Fruit fly (Drosophila melanogaster): ENCODE results near the gene CG17681.
A peak's percentile ranks its signal among the peaks of the same experiment; 100 is the strongest.

The CG17681 gene

DNA sequence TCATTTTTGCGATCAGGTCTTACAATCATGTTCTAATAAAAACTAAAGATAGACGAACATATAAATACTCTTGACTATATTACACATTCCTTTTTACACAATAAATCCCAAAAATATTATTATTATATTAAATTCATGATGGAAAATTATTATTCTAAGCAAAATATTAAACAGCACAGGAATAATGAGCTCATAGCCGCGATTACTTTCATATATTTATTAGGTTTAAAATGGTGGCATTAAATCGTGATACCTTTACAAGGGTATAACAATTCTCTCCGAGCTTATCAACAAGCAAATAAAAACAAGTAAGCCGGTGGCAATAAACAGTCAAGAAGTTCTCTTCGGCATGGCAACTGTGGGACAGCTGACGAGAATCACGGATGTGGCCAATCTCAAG, at the start of gene CG17681:
Gene CG17681, plus strand, starts transcription at position 56 of the 400 bp plus-strand sequence.
- TF ChIP-seq h (GFP tag; optimal IDR thresholded peaks at IDR 0.05) (no peak), HLH106 (tag; optimal IDR thresholded peaks at IDR 0.05) (peak; percentile 28), woc (GFP tag; optimal IDR thresholded peaks at IDR 0.05) (peak; percentile 5), CrebA (GFP tag; optimal IDR thresholded peaks at IDR 0.05; ENCODE audit: borderline replicate concordance) (no peak), N (GFP tag; optimal IDR thresholded peaks at IDR 0.05) (no peak), psq (GFP tag; optimal IDR thresholded peaks at IDR 0.05) (peak; percentile 0), CG9705 (GFP tag; optimal IDR thresholded peaks at IDR 0.05) (no peak), Dfd (GFP tag; optimal IDR thresholded peaks at IDR 0.05) (no peak), pan (optimal IDR thresholded peaks at IDR 0.05) (no peak), Hr83 (GFP tag; optimal IDR thresholded peaks at IDR 0.05; ENCODE audit: poor library complexity, severe bottlenecking) (no peak), Hnf4 (GFP tag; optimal IDR thresholded peaks at IDR 0.05) (no peak), brk (GFP tag; optimal IDR thresholded peaks at IDR 0.05) (peak; percentile 58), ey (GFP tag; optimal IDR thresholded peaks at IDR 0.05) (no peak), Rel (GFP tag; optimal IDR thresholded peaks at IDR 0.05) (no peak), Rel (tag; optimal IDR thresholded peaks at IDR 0.05) (peak; percentile 31), Jra (GFP tag; optimal IDR thresholded peaks at IDR 0.05) (no peak), Vsx2 (GFP tag; optimal IDR thresholded peaks at IDR 0.05; ENCODE audit: partially characterized antibody) (no peak), Mio (GFP tag; optimal IDR thresholded peaks at IDR 0.05) (no peak), usp (GFP tag; optimal IDR thresholded peaks at IDR 0.05) (no peak), OdsH (GFP tag; optimal IDR thresholded peaks at IDR 0.05) (peak; percentile 45), fru (GFP tag; optimal IDR thresholded peaks at IDR 0.05) (peak; percentile 34), GATAd (GFP tag; optimal IDR thresholded peaks at IDR 0.05) (no peak), rgr (GFP tag; optimal IDR thresholded peaks at IDR 0.05) (peak; percentile 60), dl (GFP tag; optimal IDR thresholded peaks at IDR 0.05; ENCODE audit: insufficient read depth in 1 of 2, partially characterized antibody in 2 of 2) (no peak), br (GFP tag; optimal IDR thresholded peaks at IDR 0.05) (no peak), foxo (GFP tag; optimal IDR thresholded peaks at IDR 0.05) (peak in 1 of 2 experiments; percentile 54), Dif (GFP tag; optimal IDR thresholded peaks at IDR 0.05; ENCODE audit: partially characterized antibody) (no peak), dmrt93B (GFP tag; optimal IDR thresholded peaks at IDR 0.05) (no peak), Myc (optimal IDR thresholded peaks at IDR 0.05) (no peak), CG32264 (GFP tag; optimal IDR thresholded peaks at IDR 0.05) (no peak), Sp1 (GFP tag; optimal IDR thresholded peaks at IDR 0.05) (no peak), sage (GFP tag; optimal IDR thresholded peaks at IDR 0.05) (peak; percentile 17), jim (GFP tag; optimal IDR thresholded peaks at IDR 0.05) (no peak)

DNA sequence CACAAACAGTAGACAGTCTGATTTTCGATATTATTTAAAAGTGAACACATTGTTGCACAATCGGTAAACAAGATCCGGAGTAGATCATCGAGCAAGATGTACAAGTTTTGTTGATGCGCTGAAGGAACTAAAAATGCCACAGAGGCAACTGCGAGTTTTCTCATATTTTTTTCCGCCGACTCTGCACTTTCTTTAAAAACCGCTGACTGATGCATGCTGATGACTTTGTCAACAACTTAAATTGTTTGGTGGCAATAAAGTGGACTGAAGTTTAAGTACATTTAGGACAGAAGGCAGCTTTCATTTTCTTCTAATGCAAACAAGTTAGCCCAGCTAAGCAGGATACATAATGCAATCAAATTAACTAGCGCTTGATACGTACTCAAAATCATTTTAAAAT, 40.5 kb upstream of the CG17681 start:
- TF ChIP-seq CrebA (GFP tag; optimal IDR thresholded peaks at IDR 0.05; ENCODE audit: borderline replicate concordance), result no peak
- TF ChIP-seq foxo (GFP tag; optimal IDR thresholded peaks at IDR 0.05), result no peak
- TF ChIP-seq br (GFP tag; optimal IDR thresholded peaks at IDR 0.05), result no peak
- TF ChIP-seq HLH106 (tag; optimal IDR thresholded peaks at IDR 0.05), result no peak
- TF ChIP-seq usp (GFP tag; optimal IDR thresholded peaks at IDR 0.05), result no peak
- no peak for TF ChIP-seq Jra (GFP tag; optimal IDR thresholded peaks at IDR 0.05)
- TF ChIP-seq Hnf4 (GFP tag; optimal IDR thresholded peaks at IDR 0.05), result no peak
- TF ChIP-seq ey (GFP tag; optimal IDR thresholded peaks at IDR 0.05), result no peak
- no peak for TF ChIP-seq CG32264 (GFP tag; optimal IDR thresholded peaks at IDR 0.05)
- TF ChIP-seq tai (GFP tag; optimal IDR thresholded peaks at IDR 0.05), result no peak
- no peak for TF ChIP-seq Vsx2 (GFP tag; optimal IDR thresholded peaks at IDR 0.05; ENCODE audit: partially characterized antibody)
- no peak for TF ChIP-seq psq (GFP tag; optimal IDR thresholded peaks at IDR 0.05)
- TF ChIP-seq jim (GFP tag; optimal IDR thresholded peaks at IDR 0.05), result no peak
- no peak for TF ChIP-seq Dfd (GFP tag; optimal IDR thresholded peaks at IDR 0.05)
- no peak for TF ChIP-seq Dif (GFP tag; optimal IDR thresholded peaks at IDR 0.05; ENCODE audit: partially characterized antibody)
- TF ChIP-seq Sp1 (GFP tag; optimal IDR thresholded peaks at IDR 0.05), result no peak
- no peak for TF ChIP-seq h (GFP tag; optimal IDR thresholded peaks at IDR 0.05)
- TF ChIP-seq brk (GFP tag; optimal IDR thresholded peaks at IDR 0.05), result no peak
- no peak for TF ChIP-seq rgr (GFP tag; optimal IDR thresholded peaks at IDR 0.05)
- TF ChIP-seq CG9705 (GFP tag; optimal IDR thresholded peaks at IDR 0.05), result no peak

DNA sequence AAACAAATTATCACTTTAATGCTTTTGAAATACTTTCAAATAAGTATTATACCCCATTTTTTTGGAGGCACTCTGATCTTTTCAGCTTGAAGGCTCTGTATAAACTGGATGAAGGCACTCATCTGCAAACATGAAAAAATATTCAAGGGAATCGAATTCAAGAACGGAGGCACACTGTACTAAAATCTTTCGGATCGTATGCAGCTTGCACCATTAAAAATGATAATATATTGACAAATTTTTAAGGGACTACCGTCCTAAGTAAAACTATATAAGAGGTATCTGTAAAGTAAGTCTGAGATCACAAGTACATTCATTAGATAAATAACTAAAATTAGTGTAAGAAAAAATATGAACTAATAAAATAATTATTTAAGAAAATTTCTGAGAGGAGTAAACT, 39.8 kb upstream of the CG17681 start, which contains the start of gene CG44476:
Gene CG44476, minus strand, starts transcription at position 101 of the 400 bp plus-strand sequence.
- TF ChIP-seq sv (GFP tag; optimal IDR thresholded peaks at IDR 0.05) (no peak), Mio (GFP tag; optimal IDR thresholded peaks at IDR 0.05) (no peak), foxo (GFP tag; optimal IDR thresholded peaks at IDR 0.05) (no peak), sage (GFP tag; optimal IDR thresholded peaks at IDR 0.05) (no peak), CG9705 (GFP tag; optimal IDR thresholded peaks at IDR 0.05) (no peak), fru (GFP tag; optimal IDR thresholded peaks at IDR 0.05) (no peak), usp (GFP tag; optimal IDR thresholded peaks at IDR 0.05) (no peak), OdsH (GFP tag; optimal IDR thresholded peaks at IDR 0.05) (no peak), psq (GFP tag; optimal IDR thresholded peaks at IDR 0.05) (no peak), Hnf4 (GFP tag; optimal IDR thresholded peaks at IDR 0.05) (no peak), CrebA (GFP tag; optimal IDR thresholded peaks at IDR 0.05; ENCODE audit: borderline replicate concordance) (no peak), CG32264 (GFP tag; optimal IDR thresholded peaks at IDR 0.05) (no peak), Vsx2 (GFP tag; optimal IDR thresholded peaks at IDR 0.05; ENCODE audit: partially characterized antibody) (no peak), brk (GFP tag; optimal IDR thresholded peaks at IDR 0.05) (no peak), pan (optimal IDR thresholded peaks at IDR 0.05) (no peak), HLH106 (tag; optimal IDR thresholded peaks at IDR 0.05) (no peak), Rel (GFP tag; optimal IDR thresholded peaks at IDR 0.05) (no peak), Rel (tag; optimal IDR thresholded peaks at IDR 0.05) (no peak), Dif (GFP tag; optimal IDR thresholded peaks at IDR 0.05; ENCODE audit: partially characterized antibody) (no peak)

Data from whole organism, wandering third instar larva.